Worm (Caenorhabditis elegans): ENCODE data around the gene F52E1.2.

Gene F52E1.2

ce11 chrV:8410406-8410805, at the start of gene F52E1.2:
TSS of gene F52E1.2 (plus strand) at chrV:8410595.
- no peak for TF ChIP-seq unc-62 (GFP tag; optimal IDR thresholded peaks at IDR 0.05)

- no peak for TF ChIP-seq unc-62 (GFP tag; optimal IDR thresholded peaks at IDR 0.05)
Measured at ce11 chrV:8370705-8371104, 39.7 kb upstream of the F52E1.2 start, which contains the start of gene gpa-2. TSS of gene gpa-2 (plus strand) at chrV:8371005.

- no peak for TF ChIP-seq unc-62 (GFP tag; optimal IDR thresholded peaks at IDR 0.05)
Measured at ce11 chrV:8375419-8375818, 35.0 kb upstream of the F52E1.2 start, which contains the start of gene F38E1.10. TSS of gene F38E1.10 (minus strand) at chrV:8375519.

- no peak for TF ChIP-seq unc-62 (GFP tag; optimal IDR thresholded peaks at IDR 0.05)
Measured at ce11 chrV:8375849-8376248, 34.5 kb upstream of the F52E1.2 start, which contains the start of gene F38E1.3. TSS of gene F38E1.3 (plus strand) at chrV:8376149.

- TF ChIP-seq unc-62 (GFP tag; optimal IDR thresholded peaks at IDR 0.05), result no peak
Measured at ce11 chrV:8379206-8379605, 31.2 kb upstream of the F52E1.2 start, which contains the start of gene F52E1.5. TSS of gene F52E1.5 (plus strand) at chrV:8379506.

- no peak for TF ChIP-seq unc-62 (GFP tag; optimal IDR thresholded peaks at IDR 0.05)
Measured at ce11 chrV:8380076-8380475, 30.3 kb upstream of the F52E1.2 start.

- no peak for TF ChIP-seq unc-62 (GFP tag; optimal IDR thresholded peaks at IDR 0.05)
Measured at ce11 chrV:8383716-8384115, 26.7 kb upstream of the F52E1.2 start, which contains the start of gene F52E1.14. TSS of gene F52E1.14 (plus strand) at chrV:8383922.

- TF ChIP-seq unc-62 (GFP tag; optimal IDR thresholded peaks at IDR 0.05), result no peak
Measured at ce11 chrV:8384809-8385208, 25.6 kb upstream of the F52E1.2 start.

ce11 chrV:8385879-8386530, 24.4 kb upstream of the F52E1.2 start, which contains the start of gene hsp-17:
TSS of gene hsp-17 (minus strand) at chrV:8385929.
- TF ChIP-seq unc-62 (GFP tag; optimal IDR thresholded peaks at IDR 0.05), result no peak

ce11 chrV:8387056-8387455, 23.3 kb upstream of the F52E1.2 start, which contains the start of gene gcy-7:
TSS of gene gcy-7 (plus strand) at chrV:8387356.
- no peak for TF ChIP-seq unc-62 (GFP tag; optimal IDR thresholded peaks at IDR 0.05)

ce11 chrV:8389307-8389706, 21.1 kb upstream of the F52E1.2 start:
- TF ChIP-seq unc-62 (GFP tag; optimal IDR thresholded peaks at IDR 0.05), result no peak

ce11 chrV:8394357-8394850, 16.0 kb upstream of the F52E1.2 start, which contains the start of the genes pho-6 and F52E1.3:
TSS of gene pho-6 (minus strand) at chrV:8394457.
TSS of gene F52E1.3 (plus strand) at chrV:8394800.
- TF ChIP-seq unc-62 (GFP tag; optimal IDR thresholded peaks at IDR 0.05), result no peak

ce11 chrV:8400808-8401207, 9.6 kb upstream of the F52E1.2 start:
- no peak for TF ChIP-seq unc-62 (GFP tag; optimal IDR thresholded peaks at IDR 0.05)

- no peak for TF ChIP-seq unc-62 (GFP tag; optimal IDR thresholded peaks at IDR 0.05)
Measured at ce11 chrV:8401267-8401666, 9.1 kb upstream of the F52E1.2 start.

- TF ChIP-seq unc-62 (GFP tag; optimal IDR thresholded peaks at IDR 0.05), result no peak
Measured at ce11 chrV:8402392-8402791, 8.0 kb upstream of the F52E1.2 start, which contains the start of gene F52E1.9. TSS of gene F52E1.9 (minus strand) at chrV:8402669.

ce11 chrV:8403152-8403551, 7.2 kb upstream of the F52E1.2 start:
- no peak for TF ChIP-seq unc-62 (GFP tag; optimal IDR thresholded peaks at IDR 0.05)

ce11 chrV:8403916-8404315, 6.5 kb upstream of the F52E1.2 start:
- no peak for TF ChIP-seq unc-62 (GFP tag; optimal IDR thresholded peaks at IDR 0.05)

All from whole organism, dauer.